Worm (Caenorhabditis elegans) whole organism, young adult: ENCODE data around the gene fbxa-164.
A peak's percentile ranks its signal among the peaks of the same experiment; 100 is the strongest.

Experiments used
- B0019.2 ChIP-seq: fragments of 200-800 bp; sonication (Bioruptor generic); conservative IDR thresholded peaks from 2 replicates; pipeline ENCODE4 v1.3.6; 2022; ENCODE audit warnings: missing genetic modification reagents, missing genetic modification characterization, missing compliant biosample characterization
- B0261.1 ChIP-seq: sonication (generic microtip); optimal IDR thresholded peaks from 2 replicates; lab custom pipeline; 2016; ENCODE audit warnings: mild to moderate bottlenecking, missing genetic modification characterization, moderate library complexity, missing compliant biosample characterization
- K12H6.12 ChIP-seq: fragments of 200-800 bp; sonication (Bioruptor generic); optimal IDR thresholded peaks from 2 replicates; lab custom pipeline; 2018; ENCODE audit warnings: mild to moderate bottlenecking, missing genetic modification characterization, missing compliant biosample characterization
- Y56A3A.18 ChIP-seq: fragments of 200-800 bp; sonication (Bioruptor generic); IDR thresholded peaks from 2 replicates; pipeline ENCODE4 v1.3.6; 2022; ENCODE audit warnings: missing genetic modification reagents, missing genetic modification characterization, missing compliant biosample characterization
- ZK185.1 ChIP-seq: sonication (generic microtip); optimal IDR thresholded peaks from 2 replicates; lab custom pipeline; 2016; ENCODE audit warnings: mild to moderate bottlenecking, missing genetic modification characterization, missing compliant biosample characterization; ENCODE audit not compliant: poor library complexity, severe bottlenecking
- aptf-2 ChIP-seq: fragments of 200-800 bp; sonication (Bioruptor generic); conservative IDR thresholded peaks from 2 replicates; pipeline ENCODE4 v1.3.6; 2022; ENCODE audit warnings: missing genetic modification reagents, missing genetic modification characterization, missing compliant biosample characterization
- atf-7 ChIP-seq: sonication (generic microtip); optimal IDR thresholded peaks from 2 replicates; lab custom pipeline; 2017; ENCODE audit warnings: mild to moderate bottlenecking, missing genetic modification characterization, missing compliant biosample characterization
- attf-5 ChIP-seq: fragments of 200-800 bp; sonication (Bioruptor generic); optimal IDR thresholded peaks from 2 replicates; lab custom pipeline; 2018; ENCODE audit warnings: mild to moderate bottlenecking, missing genetic modification characterization, missing compliant biosample characterization
- attf-6 ChIP-seq: fragments of 200-800 bp; sonication (Bioruptor generic); IDR thresholded peaks from 2 replicates; pipeline ENCODE4 v1.3.6; 2022; ENCODE audit warnings: missing genetic modification reagents, missing genetic modification characterization, missing compliant biosample characterization
- bed-2 ChIP-seq: fragments of 200-800 bp; sonication (Bioruptor generic); IDR thresholded peaks from 2 replicates; pipeline ENCODE4 v1.3.6; 2022; ENCODE audit warnings: missing genetic modification reagents, missing genetic modification characterization, missing compliant biosample characterization
- ccch-3 ChIP-seq: fragments of 200-800 bp; sonication (Bioruptor generic); optimal IDR thresholded peaks from 2 replicates; lab custom pipeline; 2018; ENCODE audit warnings: mild to moderate bottlenecking, missing genetic modification characterization, missing compliant biosample characterization
- cebp-2 ChIP-seq: fragments of 200-800 bp; sonication (Bioruptor generic); IDR thresholded peaks from 2 replicates; pipeline ENCODE4 v1.3.6; 2022; ENCODE audit warnings: missing genetic modification characterization, missing compliant biosample characterization
- ceh-40 ChIP-seq: fragments of 200-800 bp; sonication (Bioruptor generic); IDR thresholded peaks from 2 replicates; pipeline ENCODE4 v1.3.6; 2022; ENCODE audit warnings: missing genetic modification characterization, missing compliant biosample characterization
- ceh-79 ChIP-seq: sonication (generic microtip); optimal IDR thresholded peaks from 2 replicates; lab custom pipeline; 2017; ENCODE audit warnings: mild to moderate bottlenecking, missing genetic modification characterization, missing compliant biosample characterization
- chd-7 ChIP-seq: sonication (generic microtip); optimal IDR thresholded peaks from 2 replicates; lab custom pipeline; 2016; ENCODE audit warnings: mild to moderate bottlenecking, missing genetic modification characterization, moderate library complexity, missing compliant biosample characterization
- dox-1 ChIP-seq: fragments of 200-800 bp; sonication (Bioruptor generic); IDR thresholded peaks from 2 replicates; pipeline ENCODE4 v1.3.6; 2022; ENCODE audit warnings: missing genetic modification reagents, missing genetic modification characterization, missing compliant biosample characterization
- dpff-1 ChIP-seq: sonication (generic microtip); optimal IDR thresholded peaks from 2 replicates; lab custom pipeline; 2017; ENCODE audit warnings: mild to moderate bottlenecking, missing genetic modification characterization, missing compliant biosample characterization
- dpl-1 ChIP-seq: fragments of 150-350 bp; optimal IDR thresholded peaks from 2 replicates; lab custom pipeline; 2014; ENCODE audit warnings: missing biosample characterization, missing genetic modification reagents, missing genetic modification characterization
- efl-1 ChIP-seq: fragments of 150-350 bp; optimal IDR thresholded peaks from 2 replicates; lab custom pipeline; 2014; ENCODE audit warnings: missing biosample characterization, missing genetic modification reagents, missing genetic modification characterization
- egl-44 ChIP-seq: fragments of 200-800 bp; sonication (Bioruptor generic); IDR thresholded peaks from 2 replicates; pipeline ENCODE4 v1.3.6; 2022; ENCODE audit warnings: missing genetic modification reagents, missing genetic modification characterization, missing compliant biosample characterization
- ekl-4 ChIP-seq: fragments of 200-800 bp; sonication (Bioruptor generic); IDR thresholded peaks from 2 replicates; pipeline ENCODE4 v1.3.6; 2022; ENCODE audit warnings: missing genetic modification reagents, missing genetic modification characterization, missing compliant biosample characterization
- gei-17 ChIP-seq: fragments of 200-800 bp; sonication (Bioruptor generic); optimal IDR thresholded peaks from 2 replicates; lab custom pipeline; 2018; ENCODE audit warnings: mild to moderate bottlenecking, missing genetic modification characterization, missing compliant biosample characterization
- hmg-1.2 ChIP-seq: fragments of 200-800 bp; sonication (Bioruptor generic); IDR thresholded peaks from 2 replicates; pipeline ENCODE4 v1.3.6; 2022; ENCODE audit warnings: missing genetic modification reagents, missing genetic modification characterization, missing compliant biosample characterization
- lin-54 ChIP-seq: fragments of 200-800 bp; sonication (Bioruptor generic); optimal IDR thresholded peaks from 2 replicates; lab custom pipeline; 2018; ENCODE audit warnings: mild to moderate bottlenecking, missing genetic modification characterization, missing compliant biosample characterization
- madf-6 ChIP-seq: fragments of 200-800 bp; sonication (Bioruptor generic); IDR thresholded peaks from 2 replicates; pipeline ENCODE4 v1.3.6; 2022; ENCODE audit warnings: missing genetic modification reagents, missing genetic modification characterization, missing compliant biosample characterization
- mel-28 ChIP-seq: sonication (generic microtip); optimal IDR thresholded peaks from 2 replicates; lab custom pipeline; 2016; ENCODE audit warnings: borderline replicate concordance, mild to moderate bottlenecking, missing genetic modification characterization, missing compliant biosample characterization
- mxl-1 ChIP-seq: sonication (generic microtip); optimal IDR thresholded peaks from 2 replicates; lab custom pipeline; 2016; ENCODE audit warnings: missing genetic modification characterization, missing compliant biosample characterization
- nfyb-1 ChIP-seq: fragments of 200-800 bp; sonication (Bioruptor generic); IDR thresholded peaks from 2 replicates; pipeline ENCODE4 v1.3.6; 2022; ENCODE audit warnings: missing genetic modification reagents, missing genetic modification characterization, missing compliant biosample characterization
- nhr-80 ChIP-seq: sonication (generic microtip); optimal IDR thresholded peaks from 2 replicates; lab custom pipeline; 2016; ENCODE audit warnings: missing genetic modification characterization, missing compliant biosample characterization
- rec-8 ChIP-seq, 2 experiments: sonication (generic microtip); optimal IDR thresholded peaks; 2 replicates each; lab custom pipeline; 2016; ENCODE audit warnings: mild to moderate bottlenecking in 2 of 2, missing genetic modification characterization in 2 of 2, missing genetic modification reagents in 2 of 2, missing genotype in 2 of 2, missing biosample characterization in 1 of 2, missing compliant biosample characterization in 1 of 2, moderate library complexity in 1 of 2
- rpc-1 ChIP-seq, 2 experiments: fragments of 150-350 bp in 1 of 2; sonication (generic microtip) in 1 of 2; optimal IDR thresholded peaks; 2 replicates each; lab custom pipeline; 2014 to 2018; ENCODE audit warnings: missing biosample characterization in 1 of 2, missing genetic modification characterization in 1 of 2, missing genetic modification reagents in 1 of 2, missing genotype in 1 of 2
- sdz-38 ChIP-seq: sonication (generic microtip); optimal IDR thresholded peaks from 2 replicates; lab custom pipeline; 2016; ENCODE audit warnings: missing genotype, missing genetic modification characterization, missing compliant biosample characterization
- snpc-1.1 ChIP-seq: sonication (generic microtip); optimal IDR thresholded peaks from 2 replicates; lab custom pipeline; 2017; ENCODE audit warnings: missing genetic modification characterization, mild to moderate bottlenecking, missing compliant biosample characterization, antibody characterized with exemption, moderate library complexity, missing genotype, missing genetic modification reagents; ENCODE audit not compliant: insufficient read depth
- somi-1 ChIP-seq: fragments of 200-800 bp; sonication (Bioruptor generic); optimal IDR thresholded peaks from 2 replicates; lab custom pipeline; 2018; ENCODE audit warnings: mild to moderate bottlenecking, missing genetic modification characterization, missing compliant biosample characterization
- tbx-9 ChIP-seq: sonication (generic microtip); optimal IDR thresholded peaks from 2 replicates; lab custom pipeline; 2016; ENCODE audit warnings: borderline replicate concordance, missing genetic modification characterization, inconsistent platforms, missing compliant biosample characterization
- tlf-1 ChIP-seq: fragments of 200-800 bp; sonication (Bioruptor generic); optimal IDR thresholded peaks from 2 replicates; lab custom pipeline; 2018; ENCODE audit warnings: mild to moderate bottlenecking, missing genetic modification characterization, missing compliant biosample characterization
- unc-130 ChIP-seq: sonication (generic microtip); optimal IDR thresholded peaks from 2 replicates; lab custom pipeline; 2016; ENCODE audit warnings: missing genetic modification reagents, missing genetic modification characterization, missing compliant biosample characterization
- unc-62 ChIP-seq: fragments of 150-350 bp; optimal IDR thresholded peaks from 2 replicates; lab custom pipeline; 2014; ENCODE audit warnings: missing biosample characterization, missing genetic modification reagents, missing genetic modification characterization
- ztf-28 ChIP-seq: fragments of 200-800 bp; sonication (Bioruptor generic); IDR thresholded peaks from 2 replicates; pipeline ENCODE4 v1.3.6; 2022; ENCODE audit warnings: missing genetic modification reagents, missing genetic modification characterization, missing compliant biosample characterization
- ztf-3 ChIP-seq: fragments of 200-800 bp; sonication (Bioruptor generic); optimal IDR thresholded peaks from 2 replicates; lab custom pipeline; 2018; ENCODE audit warnings: mild to moderate bottlenecking, missing genetic modification characterization, missing compliant biosample characterization

The fbxa-164 gene

DNA sequence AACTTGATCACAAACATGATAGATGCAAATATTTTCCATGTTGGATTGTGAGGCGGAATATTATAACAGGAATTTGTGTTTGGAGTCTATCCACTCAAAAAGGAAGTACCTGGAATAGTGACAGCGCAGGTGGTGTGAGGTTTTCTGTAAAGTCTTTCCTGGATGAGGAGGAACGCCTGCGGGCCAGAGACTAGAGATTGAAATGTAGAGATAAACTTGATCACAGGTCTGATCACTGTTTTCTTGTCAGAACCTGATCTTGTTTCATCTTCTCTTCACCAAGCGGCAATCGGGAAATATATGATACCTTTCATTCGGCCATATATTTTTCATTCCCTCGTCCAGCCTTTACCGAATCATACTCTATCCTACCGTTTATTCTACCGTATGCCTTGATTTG, 27.6 kb downstream of the fbxa-164 start, which contains the start of gene T07H3.8 (continued):
- TF ChIP-seq bed-2 (GFP tag; lab: Robert Waterston, UW) = no peak

DNA sequence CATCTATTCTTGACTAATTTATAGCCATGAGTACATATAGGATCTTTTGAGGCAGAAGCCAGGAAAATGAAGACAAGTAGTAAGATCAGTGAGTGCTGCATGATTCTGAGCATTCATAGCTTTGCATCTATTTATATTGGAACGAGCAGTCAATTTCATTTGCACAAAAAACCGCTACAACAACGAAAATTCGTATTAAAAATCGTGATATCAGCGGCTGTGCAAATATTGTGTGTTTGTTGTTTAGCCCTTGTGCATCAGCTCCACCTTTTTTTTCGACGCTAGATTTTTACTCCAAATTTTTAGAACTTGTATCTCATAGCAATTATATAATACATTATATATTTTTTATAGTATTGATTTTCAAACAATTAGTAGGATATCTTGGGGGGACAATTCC, 29.7 kb downstream of the fbxa-164 start, which contains the start of gene clec-21:
TSS of gene clec-21 (minus strand) at position 101 of the 400 bp plus-strand sequence.
- TF ChIP-seq ekl-4 (no peak), chd-7 (no peak), dpl-1 (GFP tag; lab: Kevin White, UChicago) (no peak), somi-1 (GFP tag; lab: Kevin White, UChicago) (no peak), nfyb-1 (GFP tag; lab: Robert Waterston, UW) (no peak), hmg-1.2 (no peak), ceh-40 (GFP tag; lab: Robert Waterston, UW) (no peak), unc-130 (no peak), gei-17 (GFP tag; lab: Kevin White, UChicago) (no peak), Y56A3A.18 (GFP tag; lab: Robert Waterston, UW) (no peak), ztf-3 (GFP tag; lab: Kevin White, UChicago) (no peak), tbx-9 (no peak)
- TF ChIP-seq, all 124 proteins: peak for 0

DNA sequence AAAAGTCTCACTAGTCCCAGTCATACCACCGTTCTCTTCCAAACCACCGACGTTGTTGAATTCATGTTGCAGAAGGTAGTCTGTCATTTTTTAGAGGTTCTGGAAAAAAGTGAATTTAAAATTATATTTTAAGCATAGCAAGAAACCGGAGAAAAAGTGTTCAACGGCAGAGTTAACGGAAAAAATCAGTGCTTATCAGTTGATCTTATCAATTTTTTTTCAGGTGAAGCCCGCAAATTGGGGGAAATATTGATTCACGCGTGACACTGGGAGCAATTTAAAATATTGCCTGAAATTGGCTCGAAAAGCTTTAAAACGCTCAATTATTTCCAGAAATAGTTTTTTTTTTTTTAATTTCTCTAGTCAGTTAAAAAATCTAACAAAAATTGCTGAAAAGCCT, 34.0 kb downstream of the fbxa-164 start, which contains the start of gene math-38:
TSS of gene math-38 (minus strand) at position 101 of the 400 bp plus-strand sequence.
- TF ChIP-seq nhr-80 = peak; percentile 22
- no peak for TF ChIP-seq sdz-38 (tag; lab: Kevin White, UChicago)

DNA sequence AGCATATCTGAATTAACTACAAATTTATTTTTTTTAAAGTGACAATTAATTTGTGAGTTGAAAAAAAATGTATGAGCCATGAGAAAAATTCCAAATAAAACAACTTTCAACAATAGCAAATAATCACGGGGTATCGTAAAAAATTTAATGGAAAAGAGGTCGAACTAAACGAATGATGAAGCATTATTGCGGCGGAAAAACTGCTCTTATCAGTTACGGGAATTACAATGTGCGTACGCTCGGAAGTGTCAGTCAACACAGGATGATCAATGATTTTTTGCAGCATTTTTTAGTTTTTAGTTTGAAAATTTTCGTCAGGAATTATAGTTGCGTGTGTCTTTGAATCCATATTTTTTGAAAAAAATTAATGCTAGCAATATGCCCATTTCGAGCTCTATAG, 37.1 kb downstream of the fbxa-164 start:
- TF ChIP-seq ccch-3 (GFP tag; lab: Kevin White, UChicago) = no peak
- TF ChIP-seq nhr-80 = peak; percentile 72
- peak; percentile 38; the same call in 1 of the 2 replicates for TF ChIP-seq dox-1 (GFP tag; lab: Robert Waterston, UW)
- TF ChIP-seq nfyb-1 (GFP tag; lab: Robert Waterston, UW) = no peak
- no peak for TF ChIP-seq K12H6.12
- TF ChIP-seq rpc-1 (optimal IDR thresholded peaks at IDR 0.05; lab: Kevin White, UChicago) = no peak
- TF ChIP-seq rpc-1 (tag; optimal IDR thresholded peaks at IDR 0.05; lab: Kevin White, UChicago) = no peak
- no peak for TF ChIP-seq mxl-1 (tag; lab: Kevin White, UChicago)
- no peak for TF ChIP-seq aptf-2 (GFP tag; lab: Robert Waterston, UW)

DNA sequence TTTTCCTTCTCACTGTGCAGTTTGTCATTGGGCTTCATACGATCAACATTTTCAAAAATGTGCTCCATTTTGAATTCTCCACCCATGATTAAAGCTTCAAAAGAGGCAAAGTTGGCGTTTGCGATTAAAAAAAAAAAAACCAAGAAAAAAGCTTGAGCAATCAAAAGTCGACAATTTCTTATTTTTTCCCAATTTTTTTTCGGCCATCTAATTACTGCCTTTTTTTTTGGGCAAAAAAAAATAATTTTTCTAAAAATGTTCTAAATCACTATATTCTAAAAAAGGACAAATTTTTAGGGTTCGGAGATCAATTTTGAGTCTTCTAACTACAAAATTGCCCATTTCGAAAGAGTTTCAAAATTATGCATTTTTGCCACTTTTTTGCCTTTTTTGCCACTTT, 37.8 kb downstream of the fbxa-164 start, which contains the start of gene K05F6.10:
TSS of gene K05F6.10 (minus strand) at position 101 of the 400 bp plus-strand sequence.
- TF ChIP-seq dpl-1 (GFP tag; lab: Kevin White, UChicago) = no peak
- no peak for TF ChIP-seq snpc-1.1
- TF ChIP-seq dpff-1 = no peak
- no peak for TF ChIP-seq attf-6 (GFP tag; lab: Robert Waterston, UW)
- no peak for TF ChIP-seq ceh-79
- TF ChIP-seq unc-62 = no peak
- TF ChIP-seq attf-5 (GFP tag; lab: Kevin White, UChicago) = no peak
- no peak for TF ChIP-seq ZK185.1 (tag; lab: Kevin White, UChicago)
- TF ChIP-seq gei-17 (GFP tag; lab: Kevin White, UChicago) = no peak
- TF ChIP-seq ekl-4 = no peak
- TF ChIP-seq cebp-2 (GFP tag; lab: Robert Waterston, UW) = no peak
- no peak for TF ChIP-seq efl-1 (GFP tag; lab: Kevin White, UChicago)

DNA sequence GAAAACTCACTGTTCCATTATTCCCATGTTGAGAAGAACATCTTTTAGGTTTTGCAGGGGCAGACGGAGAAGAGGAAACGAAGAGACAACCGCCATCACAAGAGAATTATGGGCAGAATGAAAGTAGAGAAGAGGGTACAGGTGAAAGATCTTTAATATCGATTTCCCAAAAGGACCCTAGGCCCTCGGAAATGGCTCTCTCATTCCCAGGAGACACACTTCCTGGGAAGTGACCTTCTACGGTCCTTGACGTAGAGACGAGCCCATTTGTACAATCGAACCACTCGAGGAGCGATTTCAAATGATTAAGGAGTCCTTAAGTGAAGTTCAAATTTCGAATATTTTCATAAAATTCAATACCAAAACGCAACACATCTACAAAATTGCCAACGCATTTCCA, 42.8 kb downstream of the fbxa-164 start, which contains the start of gene fbxb-46:
TSS of gene fbxb-46 (minus strand) at position 101 of the 400 bp plus-strand sequence.
- TF ChIP-seq rec-8 (tag; optimal IDR thresholded peaks at IDR 0.05; lab: Kevin White, UChicago) (no peak), B0261.1 (tag; lab: Kevin White, UChicago) (no peak), madf-6 (GFP tag; lab: Robert Waterston, UW) (no peak), B0019.2 (GFP tag; lab: Robert Waterston, UW) (no peak), unc-130 (no peak), hmg-1.2 (no peak), tlf-1 (GFP tag; lab: Kevin White, UChicago) (no peak), lin-54 (GFP tag; lab: Kevin White, UChicago) (no peak), ztf-28 (no peak), mel-28 (tag; lab: Kevin White, UChicago) (no peak), egl-44 (GFP tag; lab: Robert Waterston, UW) (no peak), dox-1 (GFP tag; lab: Robert Waterston, UW) (no peak), nhr-80 (no peak), efl-1 (GFP tag; lab: Kevin White, UChicago) (no peak), attf-5 (GFP tag; lab: Kevin White, UChicago) (no peak), atf-7 (tag; lab: Kevin White, UChicago) (no peak)
